Worm (Caenorhabditis elegans) whole organism, early embryonic: ENCODE results near the gene F29F11.20.

Experiments
- F13C5.2 ChIP-seq: sonication (generic microtip); optimal IDR thresholded peaks from 2 replicates; lab custom pipeline; 2017; ENCODE audit warnings: mild to moderate bottlenecking, missing genetic modification characterization, inconsistent platforms, missing compliant biosample characterization
- hmg-4 ChIP-seq: fragments of 200-800 bp; sonication (Bioruptor generic); optimal IDR thresholded peaks from 2 replicates; lab custom pipeline; 2018; ENCODE audit warnings: mild to moderate bottlenecking, missing genetic modification characterization, missing compliant biosample characterization

ce11 chrV:10708346-10708745 is 20.6 kb downstream of the F29F11.20 start:
- TF ChIP-seq F13C5.2 (tag; lab: Kevin White, UChicago) (no peak), hmg-4 (GFP tag; lab: Kevin White, UChicago) (no peak)
